Worm (Caenorhabditis elegans) whole organism, mixed stage, embryonic: ENCODE data around the gene Y51A2D.8.

ENCODE experiments used
- M03D4.4 ChIP-seq: sonication (generic microtip); optimal IDR thresholded peaks from 2 replicates; lab custom pipeline; 2017; ENCODE audit warnings: mild to moderate bottlenecking, missing genetic modification characterization, missing compliant biosample characterization
- bed-3 ChIP-seq: fragments of 200-800 bp; sonication (Bioruptor generic); optimal IDR thresholded peaks from 3 replicates; lab custom pipeline; 2018; ENCODE audit warnings: mild to moderate bottlenecking, missing genetic modification characterization, moderate library complexity, missing compliant biosample characterization
- blmp-1 ChIP-seq: fragments of 150-350 bp; optimal IDR thresholded peaks from 2 replicates; lab custom pipeline; 2014; ENCODE audit warnings: missing biosample characterization, missing genetic modification characterization
- ceh-39 ChIP-seq: fragments of 150-350 bp; optimal IDR thresholded peaks from 2 replicates; lab custom pipeline; 2014; ENCODE audit warnings: missing biosample characterization, missing genetic modification characterization
- ceh-43 ChIP-seq: fragments of 200-800 bp; sonication (Bioruptor generic); optimal IDR thresholded peaks from 2 replicates; lab custom pipeline; 2018; ENCODE audit warnings: mild to moderate bottlenecking, missing genetic modification characterization, moderate library complexity, missing compliant biosample characterization
- ceh-83 ChIP-seq: fragments of 200-800 bp; sonication (Bioruptor generic); optimal IDR thresholded peaks from 2 replicates; lab custom pipeline; 2018; ENCODE audit warnings: mild to moderate bottlenecking, missing genetic modification characterization, missing compliant biosample characterization
- ces-1 ChIP-seq: fragments of 150-350 bp; optimal IDR thresholded peaks from 2 replicates; lab custom pipeline; 2014; ENCODE audit warnings: missing biosample characterization, missing genetic modification reagents, missing genetic modification characterization
- cnd-1 ChIP-seq: fragments of 200-800 bp; sonication (Bioruptor generic); optimal IDR thresholded peaks from 2 replicates; lab custom pipeline; 2018; ENCODE audit warnings: mild to moderate bottlenecking, missing genetic modification characterization, missing compliant biosample characterization
- drap-1 ChIP-seq: fragments of 200-800 bp; sonication (Bioruptor generic); optimal IDR thresholded peaks from 3 replicates; lab custom pipeline; 2018; ENCODE audit warnings: mild to moderate bottlenecking, missing genetic modification characterization, missing compliant biosample characterization
- elt-1 ChIP-seq: sonication (generic microtip); optimal IDR thresholded peaks from 2 replicates; lab custom pipeline; 2017; ENCODE audit warnings: missing genetic modification characterization, mild to moderate bottlenecking, missing compliant biosample characterization, antibody characterized with exemption, moderate library complexity, borderline replicate concordance; ENCODE audit not compliant: insufficient read depth
- elt-3 ChIP-seq: fragments of 150-350 bp; optimal IDR thresholded peaks from 2 replicates; lab custom pipeline; 2014; ENCODE audit warnings: missing biosample characterization, missing genetic modification characterization
- flh-1 ChIP-seq: fragments of 200-800 bp; sonication (Bioruptor generic); optimal IDR thresholded peaks from 2 replicates; lab custom pipeline; 2018; ENCODE audit warnings: mild to moderate bottlenecking, missing genetic modification characterization, moderate library complexity, missing compliant biosample characterization
- ham-2 ChIP-seq: fragments of 200-800 bp; sonication (Bioruptor generic); optimal IDR thresholded peaks from 2 replicates; lab custom pipeline; 2018; ENCODE audit warnings: mild to moderate bottlenecking, missing genetic modification characterization, missing compliant biosample characterization
- hlh-1 ChIP-seq: fragments of 150-350 bp; optimal IDR thresholded peaks from 2 replicates; lab custom pipeline; 2014; ENCODE audit warnings: missing biosample characterization, missing genetic modification reagents, missing genetic modification characterization
- lin-13 ChIP-seq: fragments of 150-350 bp; optimal IDR thresholded peaks from 2 replicates; lab custom pipeline; 2014; ENCODE audit warnings: missing biosample characterization, missing genetic modification characterization
- lin-32 ChIP-seq: fragments of 200-800 bp; sonication (Bioruptor generic); optimal IDR thresholded peaks from 2 replicates; lab custom pipeline; 2018; ENCODE audit warnings: mild to moderate bottlenecking, missing genetic modification characterization, missing compliant biosample characterization
- lsy-2 ChIP-seq: fragments of 150-350 bp; optimal IDR thresholded peaks from 2 replicates; lab custom pipeline; 2014; ENCODE audit warnings: missing biosample characterization, missing genetic modification characterization
- mab-5 ChIP-seq: fragments of 150-350 bp; optimal IDR thresholded peaks from 2 replicates; lab custom pipeline; 2014; ENCODE audit warnings: missing biosample characterization, missing genetic modification characterization
- mep-1 ChIP-seq: fragments of 150-350 bp; optimal IDR thresholded peaks from 2 replicates; lab custom pipeline; 2017; ENCODE audit warnings: missing biosample characterization, missing genetic modification reagents, missing genetic modification characterization, inconsistent platforms
- mls-2 ChIP-seq: sonication (generic microtip); optimal IDR thresholded peaks from 2 replicates; lab custom pipeline; 2016; ENCODE audit warnings: mild to moderate bottlenecking, missing genetic modification characterization, moderate library complexity, missing compliant biosample characterization
- nhr-12 ChIP-seq: fragments of 150-350 bp; optimal IDR thresholded peaks from 2 replicates; lab custom pipeline; 2014; ENCODE audit warnings: missing biosample characterization, missing genetic modification characterization
- nhr-2 ChIP-seq: fragments of 150-350 bp; optimal IDR thresholded peaks from 2 replicates; lab custom pipeline; 2014; ENCODE audit warnings: missing biosample characterization, missing genetic modification characterization
- nhr-237 ChIP-seq: fragments of 150-350 bp; optimal IDR thresholded peaks from 2 replicates; lab custom pipeline; 2014; ENCODE audit warnings: missing biosample characterization, missing genetic modification characterization
- nhr-28 ChIP-seq: fragments of 150-350 bp; optimal IDR thresholded peaks from 2 replicates; lab custom pipeline; 2014; ENCODE audit warnings: missing biosample characterization, missing genetic modification characterization
- pha-4 ChIP-seq: fragments of 150-350 bp; optimal IDR thresholded peaks from 2 replicates; lab custom pipeline; 2018; ENCODE audit warnings: missing biosample characterization, missing genetic modification reagents, missing genetic modification characterization
- sem-2 ChIP-seq: fragments of 200-800 bp; sonication (Bioruptor generic); optimal IDR thresholded peaks from 2 replicates; lab custom pipeline; 2018; ENCODE audit warnings: mild to moderate bottlenecking, missing genetic modification characterization, missing compliant biosample characterization
- snpc-4 ChIP-seq: fragments of 150-350 bp; optimal IDR thresholded peaks from 2 replicates; lab custom pipeline; 2014; ENCODE audit warnings: missing biosample characterization, missing genetic modification characterization
- sptf-1 ChIP-seq: sonication (generic microtip); optimal IDR thresholded peaks from 2 replicates; lab custom pipeline; 2017; ENCODE audit warnings: mild to moderate bottlenecking, missing genetic modification characterization, moderate library complexity, missing compliant biosample characterization
- tbx-8 ChIP-seq: fragments of 200-800 bp; sonication (Bioruptor generic); optimal IDR thresholded peaks from 2 replicates; lab custom pipeline; 2018; ENCODE audit warnings: mild to moderate bottlenecking, missing genetic modification characterization, moderate library complexity, missing compliant biosample characterization
- unc-120 ChIP-seq: sonication (generic microtip); optimal IDR thresholded peaks from 2 replicates; lab custom pipeline; 2017; ENCODE audit warnings: missing genetic modification characterization, missing compliant biosample characterization; ENCODE audit not compliant: poor library complexity, severe bottlenecking
- unc-39 ChIP-seq: fragments of 150-350 bp; optimal IDR thresholded peaks from 2 replicates; lab custom pipeline; 2014; ENCODE audit warnings: missing biosample characterization, missing genetic modification characterization
- unc-62 ChIP-seq: fragments of 150-350 bp; optimal IDR thresholded peaks from 2 replicates; lab custom pipeline; 2014; ENCODE audit warnings: missing biosample characterization, missing genetic modification reagents, missing genetic modification characterization
- zip-8 ChIP-seq: fragments of 150-350 bp; optimal IDR thresholded peaks from 2 replicates; lab custom pipeline; 2014; ENCODE audit warnings: missing biosample characterization, missing genetic modification characterization
- ztf-11 ChIP-seq: fragments of 150-350 bp; optimal IDR thresholded peaks from 2 replicates; lab custom pipeline; 2014; ENCODE audit warnings: missing biosample characterization, missing genetic modification characterization

Y51A2D.8 gene

DNA sequence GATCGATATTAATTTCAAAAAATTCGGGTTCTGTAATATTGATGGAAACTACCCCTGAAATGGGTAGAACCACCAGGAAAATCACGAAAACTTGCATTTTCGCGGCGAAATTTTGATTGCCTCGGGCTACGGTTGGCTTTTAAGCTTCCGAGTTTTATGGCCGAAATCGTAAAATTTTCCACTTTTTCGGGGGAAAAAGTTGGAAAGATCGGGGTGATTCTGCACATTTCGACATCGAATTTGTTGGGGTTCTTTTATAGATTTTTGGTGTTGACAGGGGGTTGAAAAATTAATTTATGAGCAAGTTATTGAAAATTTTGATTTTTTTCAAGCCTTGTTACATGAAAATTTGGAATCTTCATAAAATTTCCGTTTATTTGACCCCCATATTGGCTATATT is at the start of gene Y51A2D.8:
Gene Y51A2D.8, minus strand, starts transcription at position 101 of the 400 bp plus-strand sequence.
- TF ChIP-seq zip-8 (no peak), nhr-28 (tag; lab: Kevin White, UChicago) (no peak), lin-32 (no peak), ceh-43 (GFP tag; lab: Kevin White, UChicago) (no peak), sptf-1 (tag; lab: Kevin White, UChicago) (no peak), mep-1 (no peak), lin-13 (tag; lab: Kevin White, UChicago) (no peak), elt-3 (tag; lab: Kevin White, UChicago) (no peak), drap-1 (GFP tag; lab: Kevin White, UChicago) (no peak), cnd-1 (tag; lab: Kevin White, UChicago) (no peak), snpc-4 (tag; lab: Kevin White, UChicago) (no peak), tbx-8 (no peak), ceh-83 (GFP tag; lab: Kevin White, UChicago) (no peak)

DNA sequence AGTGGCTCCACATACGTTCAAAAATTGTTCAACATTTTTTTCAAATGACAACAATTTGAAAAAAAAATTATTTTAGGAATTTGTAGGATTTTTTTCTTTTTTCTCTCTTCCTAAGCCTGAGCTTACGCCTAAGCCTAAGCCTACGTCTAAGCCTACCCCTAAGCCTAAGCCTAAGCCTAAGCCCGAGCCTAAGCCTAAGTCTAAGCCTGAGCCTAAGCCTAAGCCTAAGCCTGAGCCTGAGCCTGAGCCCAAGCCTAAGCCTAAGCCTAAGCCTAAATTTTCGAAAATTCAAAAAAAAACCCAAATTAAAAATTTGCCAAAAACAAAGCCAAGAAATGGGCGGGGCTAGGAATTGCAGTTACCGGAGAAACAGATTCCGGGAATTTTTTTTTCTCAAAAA is 44.1 kb upstream of the Y51A2D.8 start:
- TF ChIP-seq ham-2 (GFP tag; lab: Kevin White, UChicago) (no peak), flh-1 (no peak), elt-1 (tag; lab: Kevin White, UChicago) (no peak), lsy-2 (tag; lab: Kevin White, UChicago) (no peak), sem-2 (GFP tag; lab: Kevin White, UChicago) (no peak), lin-13 (tag; lab: Kevin White, UChicago) (no peak), ceh-39 (tag; lab: Kevin White, UChicago) (no peak), unc-39 (tag; lab: Kevin White, UChicago) (no peak), snpc-4 (tag; lab: Kevin White, UChicago) (no peak), nhr-237 (tag; lab: Kevin White, UChicago) (no peak), mab-5 (tag; lab: Kevin White, UChicago) (no peak), cnd-1 (tag; lab: Kevin White, UChicago) (no peak), nhr-12 (tag; lab: Kevin White, UChicago) (no peak), mep-1 (no peak), pha-4 (tag; lab: Kevin White, UChicago) (no peak), zip-8 (no peak), M03D4.4 (no peak), elt-3 (tag; lab: Kevin White, UChicago) (no peak), bed-3 (no peak), sptf-1 (tag; lab: Kevin White, UChicago) (no peak)
- TF ChIP-seq, all 35 proteins: peak for 0

DNA sequence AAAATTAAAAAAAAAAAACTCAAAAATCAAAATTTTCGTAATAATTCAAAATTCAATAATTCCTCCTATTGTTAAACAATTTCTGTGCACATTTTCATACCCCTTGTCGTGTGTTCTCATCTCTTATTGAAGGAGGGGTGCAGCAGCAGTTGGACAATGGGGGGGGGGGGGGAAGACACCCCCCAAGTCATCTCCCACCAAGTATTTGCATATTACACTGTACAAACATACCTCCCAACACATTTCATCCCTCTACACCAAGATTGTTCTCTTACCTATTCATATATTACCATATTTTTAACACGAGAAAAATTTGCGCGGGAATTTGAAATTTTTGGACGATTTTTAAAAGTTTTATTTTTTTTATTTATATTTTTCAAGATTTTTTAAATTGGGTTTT is 42.6 kb upstream of the Y51A2D.8 start:
- TF ChIP-seq tbx-8 (no peak), hlh-1 (tag; lab: Kevin White, UChicago) (peak; percentile 73), nhr-2 (tag; lab: Kevin White, UChicago) (no peak), ces-1 (no peak), elt-1 (tag; lab: Kevin White, UChicago) (no peak), mab-5 (tag; lab: Kevin White, UChicago) (no peak), M03D4.4 (peak; percentile 36), lsy-2 (tag; lab: Kevin White, UChicago) (no peak), unc-39 (tag; lab: Kevin White, UChicago) (no peak), drap-1 (GFP tag; lab: Kevin White, UChicago) (peak; percentile 17), ceh-83 (GFP tag; lab: Kevin White, UChicago) (no peak)

DNA sequence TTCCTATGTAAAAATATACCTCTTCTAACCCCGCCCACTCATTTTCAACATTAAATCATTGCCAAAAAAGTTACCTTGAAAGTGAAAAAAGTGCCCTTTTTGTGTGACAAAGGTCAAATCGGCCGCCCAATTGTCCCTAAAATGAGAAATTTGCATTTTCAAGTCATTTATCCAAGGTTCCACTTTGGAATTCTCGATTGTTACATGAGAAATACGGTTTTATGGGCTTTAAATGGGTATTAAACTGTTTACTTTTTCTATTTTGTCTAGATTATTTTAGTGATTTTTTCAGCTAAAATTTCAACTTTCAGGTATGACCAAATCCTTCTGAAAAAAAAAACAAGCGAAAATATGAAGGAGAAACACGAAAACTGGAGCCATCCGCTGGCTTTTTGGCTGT is 38.8 kb upstream of the Y51A2D.8 start, which contains the start of gene grdn-1:
Gene grdn-1, plus strand, starts transcription at position 301 of the 400 bp plus-strand sequence.
- TF ChIP-seq zip-8 (no peak), mab-5 (tag; lab: Kevin White, UChicago) (no peak), nhr-237 (tag; lab: Kevin White, UChicago) (no peak), nhr-12 (tag; lab: Kevin White, UChicago) (no peak), ces-1 (no peak), unc-62 (GFP tag; lab: Kevin White, UChicago) (no peak)
- TF ChIP-seq, all 35 proteins: peak for 0

DNA sequence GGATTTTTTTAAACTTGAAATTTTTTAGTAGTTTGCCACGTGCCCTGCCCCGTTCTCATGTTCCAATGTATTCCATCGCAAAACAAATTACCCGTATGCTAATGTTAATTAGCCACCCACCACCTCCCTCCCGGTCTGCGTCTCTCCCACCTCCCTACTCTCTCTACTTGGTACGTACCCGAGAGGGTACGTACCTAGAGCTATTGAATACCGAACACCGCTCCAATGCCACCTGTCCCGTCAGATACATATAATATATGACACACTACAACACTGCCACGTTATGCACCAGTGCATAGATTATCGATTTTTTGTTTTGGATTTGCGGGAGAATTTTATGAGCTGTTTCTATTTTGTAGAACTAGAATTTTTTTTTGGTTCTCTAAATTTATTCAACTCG is 35.9 kb upstream of the Y51A2D.8 start:
- peak; percentile 2 for TF ChIP-seq unc-120 (tag; lab: Kevin White, UChicago)
- TF ChIP-seq cnd-1 (tag; lab: Kevin White, UChicago), result peak; percentile 29
- no peak for TF ChIP-seq blmp-1
- TF ChIP-seq sptf-1 (tag; lab: Kevin White, UChicago), result peak; percentile 38
- peak; percentile 78 for TF ChIP-seq ces-1
- peak; percentile 53 for TF ChIP-seq ceh-43 (GFP tag; lab: Kevin White, UChicago)
- TF ChIP-seq unc-39 (tag; lab: Kevin White, UChicago), result no peak
- TF ChIP-seq sem-2 (GFP tag; lab: Kevin White, UChicago), result no peak
- no peak for TF ChIP-seq elt-3 (tag; lab: Kevin White, UChicago)
- TF ChIP-seq ztf-11 (tag; lab: Kevin White, UChicago), result no peak
- TF ChIP-seq mls-2 (tag; lab: Kevin White, UChicago), result peak; percentile 64
- TF ChIP-seq ham-2 (GFP tag; lab: Kevin White, UChicago), result peak; percentile 87
- TF ChIP-seq nhr-28 (tag; lab: Kevin White, UChicago), result no peak
- TF ChIP-seq drap-1 (GFP tag; lab: Kevin White, UChicago), result peak; percentile 53
- TF ChIP-seq nhr-2 (tag; lab: Kevin White, UChicago), result peak; percentile 91
- peak; percentile 52 for TF ChIP-seq unc-62 (GFP tag; lab: Kevin White, UChicago)
- TF ChIP-seq lin-13 (tag; lab: Kevin White, UChicago), result no peak
- no peak for TF ChIP-seq M03D4.4
- TF ChIP-seq hlh-1 (tag; lab: Kevin White, UChicago), result peak; percentile 61
- peak; percentile 24 for TF ChIP-seq lin-32
- no peak for TF ChIP-seq nhr-237 (tag; lab: Kevin White, UChicago)
- TF ChIP-seq mep-1, result peak; percentile 37
- TF ChIP-seq bed-3, result no peak
- peak; percentile 64 for TF ChIP-seq ceh-39 (tag; lab: Kevin White, UChicago)
